Fruit fly (Drosophila melanogaster): ENCODE measurements around the gene Nek2.

The Nek2 gene

dm6 chrX:7901153-7902038, 9.9 kb upstream of the Nek2 start, which contains the start of the genes RpS6 and bys (continued):
- TF ChIP-seq peb (GFP tag; IDR thresholded peaks at IDR 0.05) (no peak), CG15479 (GFP tag; optimal IDR thresholded peaks at IDR 0.05) (peak; percentile 26), CG2678 (tag; optimal IDR thresholded peaks at IDR 0.05) (peak; percentile 35), CG34422 (GFP tag; IDR thresholded peaks at IDR 0.05) (peak; percentile 51), CG7786 (GFP tag; optimal IDR thresholded peaks at IDR 0.05) (no peak), CG8765 (GFP tag; IDR thresholded peaks at IDR 0.05) (0 out of 2 replicates have a peak, but pooled peaks have one; percentile 23), NK7.1 (GFP tag; optimal IDR thresholded peaks at IDR 0.05) (no peak), Doc2 (GFP tag; IDR thresholded peaks at IDR 0.05) (no peak), MESR4 (GFP tag; optimal IDR thresholded peaks at IDR 0.05) (peak; percentile 93), Usf (GFP tag; optimal IDR thresholded peaks at IDR 0.05) (no peak), CG13123 (GFP tag; optimal IDR thresholded peaks at IDR 0.05) (no peak), CG5180 (GFP tag; optimal IDR thresholded peaks at IDR 0.05) (peak; percentile 24), unpg (GFP tag; optimal IDR thresholded peaks at IDR 0.05) (peak; percentile 51), CG12744 (GFP tag; optimal IDR thresholded peaks at IDR 0.05) (no peak), CG31365 (tag; optimal IDR thresholded peaks at IDR 0.05) (peak; percentile 6), CG15601 (tag; optimal IDR thresholded peaks at IDR 0.05) (peak; percentile 10), cwo (GFP tag; optimal IDR thresholded peaks at IDR 0.05) (peak; percentile 60), pnt (GFP tag; optimal IDR thresholded peaks at IDR 0.05) (no peak), Myb (GFP tag; optimal IDR thresholded peaks at IDR 0.05) (no peak), dan (GFP tag; IDR thresholded peaks at IDR 0.05) (no peak), TFAM (GFP tag; optimal IDR thresholded peaks at IDR 0.05) (no peak), CG4820 (GFP tag; optimal IDR thresholded peaks at IDR 0.05) (peak; percentile 8), ato (GFP tag; IDR thresholded peaks at IDR 0.05; ENCODE audit: partially characterized antibody) (peak; percentile 76), CG17361 (GFP tag; IDR thresholded peaks at IDR 0.05) (peak; percentile 82), gro (GFP tag; optimal IDR thresholded peaks at IDR 0.05) (peak; percentile 62), eyg (GFP tag; optimal IDR thresholded peaks at IDR 0.05) (peak; percentile 6), Aef1 (GFP tag; IDR thresholded peaks at IDR 0.05) (0 out of 3 replicates have a peak, but pooled peaks have one; percentile 15), da (GFP tag; optimal IDR thresholded peaks at IDR 0.05) (no peak), dmrt11E (tag; optimal IDR thresholded peaks at IDR 0.05) (no peak), lov (optimal IDR thresholded peaks at IDR 0.05) (no peak), lov (GFP tag; IDR thresholded peaks at IDR 0.05) (0 out of 3 replicates have a peak, but pooled peaks have one; percentile 66), zen (tag; optimal IDR thresholded peaks at IDR 0.05) (peak; percentile 43), nerfin-2 (GFP tag; IDR thresholded peaks at IDR 0.05; ENCODE audit: partially characterized antibody) (peak; percentile 73), CG8478 (optimal IDR thresholded peaks at IDR 0.05) (no peak), CG14710 (tag; optimal IDR thresholded peaks at IDR 0.05) (peak; percentile 65), Ets65A (GFP tag) (peak; percentile 37), jing (GFP tag; optimal IDR thresholded peaks at IDR 0.05) (no peak), Gsc (GFP tag; IDR thresholded peaks at IDR 0.05) (no peak), Rfx (GFP tag; IDR thresholded peaks at IDR 0.05) (peak; percentile 79), CG4404 (GFP tag; IDR thresholded peaks at IDR 0.05) (no peak), maf-S (GFP tag; optimal IDR thresholded peaks at IDR 0.05) (peak; percentile 18), Mrtf (GFP tag; IDR thresholded peaks at IDR 0.05) (no peak; the same call in 2 of the 3 replicates), CG13894 (tag; optimal IDR thresholded peaks at IDR 0.05) (peak; percentile 26), en (GFP tag; optimal IDR thresholded peaks at IDR 0.05) (no peak), H2.0 (GFP tag; IDR thresholded peaks at IDR 0.05) (peak; percentile 33; the same call in 1 of the 2 replicates), bowl (GFP tag; IDR thresholded peaks at IDR 0.05) (no peak), CG33213 (GFP tag; optimal IDR thresholded peaks at IDR 0.05) (peak; percentile 26), Oaz (GFP tag; IDR thresholded peaks at IDR 0.05) (peak; percentile 15; the same call in 1 of the 2 replicates), CG7963 (GFP tag; IDR thresholded peaks at IDR 0.05; ENCODE audit: partially characterized antibody) (peak; percentile 86), Lhr (GFP tag; optimal IDR thresholded peaks at IDR 0.05) (peak; percentile 14)

All from whole organism, embryonic.